Fruit fly (Drosophila melanogaster) whole organism, prepupa: ENCODE data around the gene pasi2.

ENCODE experiments used
- Blimp-1 ChIP-seq: fragments of 200-800 bp; sonication (Bioruptor generic); optimal IDR thresholded peaks from 3 replicates; lab custom pipeline; 2017; ENCODE audit warnings: missing biosample characterization, missing genetic modification characterization, mild to moderate bottlenecking, moderate library complexity, missing genetic modification reagents
- CG1621 ChIP-seq: fragments of 200-800 bp; sonication (Bioruptor generic); optimal IDR thresholded peaks from 3 replicates; lab custom pipeline; 2018; ENCODE audit warnings: missing biosample characterization, mild to moderate bottlenecking, missing genetic modification characterization
- CG16779 ChIP-seq: fragments of 200-800 bp; sonication (Bioruptor generic); optimal IDR thresholded peaks from 3 replicates; lab custom pipeline; 2017; ENCODE audit warnings: missing biosample characterization, mild to moderate bottlenecking, missing genetic modification characterization
- CG3032 ChIP-seq: fragments of 200-800 bp; optimal IDR thresholded peaks from 2 replicates; lab custom pipeline; 2019; ENCODE audit warnings: missing biosample characterization, mild to moderate bottlenecking, missing genetic modification characterization, moderate library complexity
- CG34406 ChIP-seq: fragments of 200-800 bp; sonication (Bioruptor generic); optimal IDR thresholded peaks from 3 replicates; lab custom pipeline; 2016; ENCODE audit warnings: missing biosample characterization, missing genetic modification characterization
- CG8319 ChIP-seq: fragments of 200-800 bp; sonication (Bioruptor generic); optimal IDR thresholded peaks from 3 replicates; lab custom pipeline; 2016; ENCODE audit warnings: missing biosample characterization, missing genetic modification characterization
- Eip75B ChIP-seq: fragments of 200-800 bp; sonication (Bioruptor generic); optimal IDR thresholded peaks from 3 replicates; lab custom pipeline; 2016; ENCODE audit warnings: missing biosample characterization, missing genetic modification characterization
- Eip78C ChIP-seq: fragments of 200-800 bp; sonication (Bioruptor generic); peaks from one replicate; lab custom pipeline; 2016; ENCODE audit warnings: missing biosample characterization, missing genetic modification characterization
- Eip93F ChIP-seq: fragments of 200-800 bp; sonication (Bioruptor generic); optimal IDR thresholded peaks from 2 replicates; lab custom pipeline; 2016; ENCODE audit warnings: missing biosample characterization, mild to moderate bottlenecking, missing genetic modification characterization
- Ets21C ChIP-seq: fragments of 200-800 bp; sonication (Bioruptor generic); optimal IDR thresholded peaks from 3 replicates; lab custom pipeline; 2016; ENCODE audit warnings: missing biosample characterization, missing genetic modification characterization
- OdsH ChIP-seq: fragments of 200-800 bp; sonication (Bioruptor generic); optimal IDR thresholded peaks from 3 replicates; lab custom pipeline; 2016; ENCODE audit warnings: missing biosample characterization, missing genetic modification characterization
- acj6 ChIP-seq: fragments of 200-800 bp; sonication (Bioruptor generic); optimal IDR thresholded peaks from 3 replicates; lab custom pipeline; 2016; ENCODE audit warnings: missing biosample characterization, missing genetic modification characterization
- dsx ChIP-seq: fragments of 200-800 bp; optimal IDR thresholded peaks from 3 replicates; lab custom pipeline; 2019; ENCODE audit warnings: missing biosample characterization, mild to moderate bottlenecking, missing genetic modification characterization, moderate library complexity; ENCODE audit not compliant: poor library complexity, severe bottlenecking
- net ChIP-seq: fragments of 200-800 bp; sonication (Bioruptor generic); optimal IDR thresholded peaks from 3 replicates; lab custom pipeline; 2016; ENCODE audit warnings: missing biosample characterization, missing genetic modification characterization
- pdm3 ChIP-seq: fragments of 200-800 bp; sonication (Bioruptor generic); optimal IDR thresholded peaks from 3 replicates; lab custom pipeline; 2016; ENCODE audit warnings: missing biosample characterization, missing genetic modification characterization
- salr ChIP-seq, 2 experiments: fragments of 200-800 bp; sonication (Bioruptor generic); optimal IDR thresholded peaks; 3 replicates each; lab custom pipeline; 2016 to 2018; ENCODE audit warnings: missing biosample characterization in 2 of 2, missing genetic modification characterization in 2 of 2, mild to moderate bottlenecking in 1 of 2
- vri ChIP-seq: fragments of 200-800 bp; sonication (Bioruptor generic); optimal IDR thresholded peaks from 3 replicates; lab custom pipeline; 2016; ENCODE audit warnings: missing biosample characterization, mild to moderate bottlenecking, missing genetic modification characterization

Gene pasi2

dm6 chr3R:9385987-9386386, 51.0 kb downstream of the pasi2 start (continued):
- TF ChIP-seq salr (GFP tag; optimal IDR thresholded peaks at IDR 0.05; lab: Kevin White, UChicago) (no peak), Blimp-1 (GFP tag; lab: Kevin White, UChicago) (no peak), Eip78C (peak; percentile 74), acj6 (GFP tag; lab: Kevin White, UChicago) (peak; percentile 9), Eip75B (GFP tag; lab: Kevin White, UChicago) (no peak), CG8319 (GFP tag; lab: Kevin White, UChicago) (no peak), net (GFP tag; lab: Kevin White, UChicago) (no peak), CG3032 (tag; lab: Kevin White, UChicago) (no peak), vri (no peak), OdsH (GFP tag; lab: Kevin White, UChicago) (no peak), Eip93F (GFP tag; lab: Kevin White, UChicago) (no peak), pdm3 (GFP tag; lab: Kevin White, UChicago) (no peak), dsx (no peak), Ets21C (no peak), CG1621 (no peak), CG34406 (GFP tag; lab: Kevin White, UChicago) (no peak), CG16779 (tag; lab: Kevin White, UChicago) (no peak)
